Fruit fly (Drosophila melanogaster) whole organism, embryonic: ENCODE measurements around the gene Kdm5.

ENCODE experiments used
- Aef1 ChIP-seq: fragments of 200-800 bp; sonication (Bioruptor generic); IDR thresholded peaks from 3 replicates; pipeline ENCODE4 v1.3.6; 2022; ENCODE audit warnings: missing biosample characterization, missing genetic modification characterization
- Atf3 ChIP-seq: fragments of 200-800 bp; sonication (Bioruptor generic); optimal IDR thresholded peaks from 3 replicates; lab custom pipeline; 2016; ENCODE audit warnings: missing biosample characterization, missing genetic modification characterization
- BEAF-32 ChIP-seq: fragments of 200-800 bp; sonication (Bioruptor generic); optimal IDR thresholded peaks from 3 replicates; lab custom pipeline; 2017; ENCODE audit warnings: missing biosample characterization, missing genetic modification characterization, mild to moderate bottlenecking, moderate library complexity, missing genetic modification reagents
- CG10267 ChIP-seq: fragments of 200-800 bp; sonication (Bioruptor generic); optimal IDR thresholded peaks from 2 replicates; lab custom pipeline; 2018; ENCODE audit warnings: missing biosample characterization, mild to moderate bottlenecking, missing genetic modification characterization, moderate library complexity
- CG10959 ChIP-seq: fragments of 200-800 bp; sonication (Bioruptor generic); IDR thresholded peaks from 2 replicates; pipeline ENCODE4 v1.3.6; 2022; ENCODE audit warnings: missing biosample characterization, missing genetic modification characterization
- CG11560 ChIP-seq: fragments of 200-800 bp; sonication (Bioruptor generic); IDR thresholded peaks from 3 replicates; pipeline ENCODE4 v1.3.6; 2022; ENCODE audit warnings: missing biosample characterization, missing genetic modification characterization
- CG12155 ChIP-seq: fragments of 200-800 bp; sonication (Bioruptor generic); optimal IDR thresholded peaks from 3 replicates; lab custom pipeline; 2016; ENCODE audit warnings: missing biosample characterization, missing genetic modification characterization
- CG13894 ChIP-seq: fragments of 200-800 bp; sonication (Bioruptor generic); optimal IDR thresholded peaks from 3 replicates; lab custom pipeline; 2018; ENCODE audit warnings: missing biosample characterization, mild to moderate bottlenecking, missing genetic modification characterization, moderate library complexity
- CG14050 ChIP-seq: fragments of 200-800 bp; sonication (Bioruptor generic); IDR thresholded peaks from 3 replicates; pipeline ENCODE4 v1.3.6; 2022; ENCODE audit warnings: missing biosample characterization, missing genetic modification characterization
- CG14965 ChIP-seq: fragments of 200-800 bp; sonication (Bioruptor generic); optimal IDR thresholded peaks from 2 replicates; lab custom pipeline; 2016; ENCODE audit warnings: missing biosample characterization, missing genetic modification characterization, borderline replicate concordance
- CG15601 ChIP-seq: fragments of 200-800 bp; sonication (Bioruptor generic); optimal IDR thresholded peaks from 3 replicates; lab custom pipeline; 2019; ENCODE audit warnings: missing biosample characterization, mild to moderate bottlenecking, missing genetic modification characterization, moderate library complexity
- CG16815 ChIP-seq: fragments of 200-800 bp; sonication (Bioruptor generic); optimal IDR thresholded peaks from 3 replicates; lab custom pipeline; 2017; ENCODE audit warnings: missing biosample characterization, mild to moderate bottlenecking, missing genetic modification characterization
- CG17568 ChIP-seq: fragments of 200-800 bp; sonication (Bioruptor generic); optimal IDR thresholded peaks from 2 replicates; lab custom pipeline; 2018; ENCODE audit warnings: missing biosample characterization, mild to moderate bottlenecking, missing genetic modification characterization, moderate library complexity
- CG18599 ChIP-seq: fragments of 200-800 bp; sonication (Bioruptor generic); optimal IDR thresholded peaks from 3 replicates; lab custom pipeline; 2017; ENCODE audit warnings: missing biosample characterization, missing genetic modification characterization, mild to moderate bottlenecking, moderate library complexity, missing genetic modification reagents
- CG3065 ChIP-seq: fragments of 200-800 bp; sonication (Bioruptor generic); optimal IDR thresholded peaks from 2 replicates; lab custom pipeline; 2016; ENCODE audit warnings: missing biosample characterization, missing genetic modification characterization
- CG3995 ChIP-seq: fragments of 200-800 bp; sonication (Bioruptor generic); optimal IDR thresholded peaks from 3 replicates; lab custom pipeline; 2016; ENCODE audit warnings: missing biosample characterization, missing genetic modification characterization
- CG4360 ChIP-seq: fragments of 200-800 bp; sonication (Bioruptor generic); IDR thresholded peaks from 2 replicates; pipeline ENCODE4 v1.3.6; 2022; ENCODE audit warnings: missing biosample characterization, missing genetic modification characterization
- CG5953 ChIP-seq: fragments of 200-800 bp; sonication (Bioruptor generic); IDR thresholded peaks from 2 replicates; pipeline ENCODE4 v1.3.6; 2022; ENCODE audit warnings: missing biosample characterization, missing genetic modification characterization
- CG7745 ChIP-seq: fragments of 200-800 bp; sonication (Bioruptor generic); optimal IDR thresholded peaks from 2 replicates; lab custom pipeline; 2018; ENCODE audit warnings: missing biosample characterization, mild to moderate bottlenecking, missing genetic modification characterization, moderate library complexity
- CG7963 ChIP-seq: fragments of 200-800 bp; sonication (Bioruptor generic); IDR thresholded peaks from 3 replicates; pipeline ENCODE4 v1.3.6; 2022; ENCODE audit warnings: missing biosample characterization, missing genetic modification characterization; ENCODE audit not compliant: partially characterized antibody
- CkIIα-i1 ChIP-seq: fragments of 200-800 bp; sonication (Bioruptor generic); IDR thresholded peaks from 2 replicates; pipeline ENCODE4 v1.3.6; 2022; ENCODE audit warnings: missing biosample characterization, missing genetic modification characterization
- CoRest ChIP-seq: fragments of 200-800 bp; sonication (Bioruptor generic); optimal IDR thresholded peaks from 3 replicates; lab custom pipeline; 2018; ENCODE audit warnings: missing biosample characterization, mild to moderate bottlenecking, missing genetic modification characterization, moderate library complexity
- Doc3 ChIP-seq: fragments of 200-800 bp; sonication (Bioruptor generic); IDR thresholded peaks from 3 replicates; pipeline ENCODE4 v1.3.6; 2022; ENCODE audit warnings: missing biosample characterization, missing genetic modification characterization; ENCODE audit not compliant: partially characterized antibody
- Dp ChIP-seq: fragments of 200-800 bp; sonication (Bioruptor generic); optimal IDR thresholded peaks from 2 replicates; lab custom pipeline; 2018; ENCODE audit warnings: missing biosample characterization, mild to moderate bottlenecking, missing genetic modification characterization, moderate library complexity
- Ets97D ChIP-seq: fragments of 200-800 bp; sonication (Bioruptor generic); optimal IDR thresholded peaks from 3 replicates; lab custom pipeline; 2016; ENCODE audit warnings: missing biosample characterization, missing genetic modification characterization
- Gug ChIP-seq: fragments of 200-800 bp; sonication (Bioruptor generic); IDR thresholded peaks from 4 replicates; pipeline ENCODE4 v1.3.6; 2022; ENCODE audit warnings: missing biosample characterization, missing genetic modification characterization
- HHEX ChIP-seq: fragments of 200-800 bp; sonication (Bioruptor generic); optimal IDR thresholded peaks from 3 replicates; lab custom pipeline; 2017; ENCODE audit warnings: missing biosample characterization, mild to moderate bottlenecking, missing genetic modification characterization, missing genetic modification reagents
- HmgD ChIP-seq: fragments of 200-800 bp; sonication (Bioruptor generic); optimal IDR thresholded peaks from 3 replicates; lab custom pipeline; 2016; ENCODE audit warnings: missing biosample characterization, missing genetic modification characterization
- Pdp1 ChIP-seq, 2 experiments: fragments of 200-800 bp; sonication (Bioruptor generic); optimal IDR thresholded peaks; 3 replicates each; lab custom pipeline; 2016; ENCODE audit warnings: missing biosample characterization in 2 of 2, missing genetic modification characterization in 2 of 2, mild to moderate bottlenecking in 1 of 2, moderate library complexity in 1 of 2
- Poxn ChIP-seq: fragments of 200-800 bp; sonication (Bioruptor generic); IDR thresholded peaks from 2 replicates; pipeline ENCODE4 v1.3.6; 2022; ENCODE audit warnings: missing biosample characterization, missing genetic modification characterization
- Xbp1 ChIP-seq: fragments of 200-800 bp; sonication (Bioruptor generic); optimal IDR thresholded peaks from 3 replicates; lab custom pipeline; 2016; ENCODE audit warnings: missing biosample characterization, mild to moderate bottlenecking, missing genetic modification characterization
- bab2 ChIP-seq: fragments of 200-800 bp; sonication (Bioruptor generic); optimal IDR thresholded peaks from 2 replicates; lab custom pipeline; 2016; ENCODE audit warnings: missing biosample characterization, missing genetic modification characterization
- cato ChIP-seq: fragments of 200-800 bp; sonication (Bioruptor generic); optimal IDR thresholded peaks from 2 replicates; lab custom pipeline; 2016; ENCODE audit warnings: missing biosample characterization, missing genetic modification characterization, borderline replicate concordance
- chn ChIP-seq: fragments of 200-800 bp; sonication (Bioruptor generic); optimal IDR thresholded peaks from 2 replicates; lab custom pipeline; 2016; ENCODE audit warnings: missing biosample characterization, missing genetic modification characterization
- ci ChIP-seq: fragments of 200-800 bp; sonication (Bioruptor generic); IDR thresholded peaks from 3 replicates; pipeline ENCODE4 v1.3.6; 2022; ENCODE audit warnings: missing biosample characterization, missing genetic modification characterization
- crol ChIP-seq: fragments of 200-800 bp; sonication (Bioruptor generic); IDR thresholded peaks from 2 replicates; pipeline ENCODE4 v1.3.6; 2022; ENCODE audit warnings: missing biosample characterization, missing genetic modification characterization
- dimm ChIP-seq: fragments of 200-800 bp; sonication (Bioruptor generic); IDR thresholded peaks from 2 replicates; pipeline ENCODE4 v1.3.6; 2022; ENCODE audit warnings: missing biosample characterization, missing genetic modification characterization
- disco-r ChIP-seq: fragments of 200-800 bp; sonication (Bioruptor generic); optimal IDR thresholded peaks from 2 replicates; lab custom pipeline; 2016; ENCODE audit warnings: missing biosample characterization, missing genetic modification characterization
- fd3F ChIP-seq: fragments of 200-800 bp; sonication (Bioruptor generic); optimal IDR thresholded peaks from 2 replicates; lab custom pipeline; 2018; ENCODE audit warnings: missing biosample characterization, mild to moderate bottlenecking, missing genetic modification characterization, moderate library complexity
- ftz-f1 ChIP-seq: fragments of 200-800 bp; sonication (Bioruptor generic); optimal IDR thresholded peaks from 2 replicates; lab custom pipeline; 2016; ENCODE audit warnings: missing biosample characterization, missing genetic modification characterization
- gcm ChIP-seq: fragments of 200-800 bp; sonication (Bioruptor generic); optimal IDR thresholded peaks from 2 replicates; lab custom pipeline; 2019; ENCODE audit warnings: missing biosample characterization, mild to moderate bottlenecking, missing genetic modification characterization, moderate library complexity
- hth ChIP-seq: fragments of >200 bp; optimal IDR thresholded peaks from 2 replicates; lab custom pipeline; 2017; ENCODE audit warnings: inconsistent platforms
- mam ChIP-seq: fragments of 200-800 bp; sonication (Bioruptor generic); optimal IDR thresholded peaks from 3 replicates; lab custom pipeline; 2016; ENCODE audit warnings: missing biosample characterization, missing genetic modification characterization
- otp ChIP-seq: fragments of 200-800 bp; sonication (Bioruptor generic); IDR thresholded peaks from 3 replicates; pipeline ENCODE4, ENCODE4 v1.3.6; 2022; ENCODE audit warnings: missing biosample characterization, missing genetic modification characterization
- phol ChIP-seq: fragments of 200-800 bp; sonication (Bioruptor generic); optimal IDR thresholded peaks from 3 replicates; lab custom pipeline; 2018; ENCODE audit warnings: missing biosample characterization, mild to moderate bottlenecking, missing genetic modification characterization, moderate library complexity
- ro ChIP-seq: fragments of 200-800 bp; sonication (Bioruptor generic); IDR thresholded peaks from 2 replicates; pipeline ENCODE4 v1.3.6; 2022; ENCODE audit warnings: missing biosample characterization, missing genetic modification characterization
- tin ChIP-seq: fragments of 200-800 bp; sonication (Bioruptor generic); optimal IDR thresholded peaks from 3 replicates; lab custom pipeline; 2016; ENCODE audit warnings: missing biosample characterization, missing genetic modification characterization
- twi ChIP-seq: fragments of 200-800 bp; optimal IDR thresholded peaks from 2 replicates; lab custom pipeline; 2019; ENCODE audit warnings: missing biosample characterization, mild to moderate bottlenecking, missing genetic modification characterization, moderate library complexity
- vfl ChIP-seq: fragments of 200-800 bp; sonication (Bioruptor generic); optimal IDR thresholded peaks from 2 replicates; lab custom pipeline; 2016; ENCODE audit warnings: missing biosample characterization, missing genetic modification characterization
- z ChIP-seq: fragments of 200-800 bp; sonication (Bioruptor generic); IDR thresholded peaks from 3 replicates; pipeline ENCODE4 v1.3.6; 2022; ENCODE audit warnings: missing biosample characterization, missing genetic modification characterization

Kdm5 gene

dm6 chr2L:6047528-6048160, 48.3 kb upstream of the Kdm5 start, which contains the start of gene IPIP (continued):
- TF ChIP-seq Ets97D (peak; percentile 27), bab2 (GFP tag; lab: Kevin White, UChicago) (no peak), CG11560 (tag; lab: Robert Waterston, UW) (no peak), CG10267 (tag; lab: Kevin White, UChicago) (peak; percentile 13), crol (no peak), CG7745 (tag; lab: Kevin White, UChicago) (no peak), CG7963 (GFP tag; lab: Robert Waterston, UW) (peak; percentile 82), disco-r (GFP tag; lab: Kevin White, UChicago) (no peak), fd3F (no peak), Doc3 (GFP tag; lab: Robert Waterston, UW) (peak; percentile 73), CG5953 (GFP tag; lab: Robert Waterston, UW) (no peak), ci (GFP tag; lab: Robert Waterston, UW) (peak; percentile 79), CG14050 (peak; percentile 17; the same call in 1 of the 3 replicates), CG13894 (no peak), Dp (peak; percentile 28), CG12155 (GFP tag; lab: Kevin White, UChicago) (peak; percentile 53), HHEX (GFP tag; lab: Kevin White, UChicago) (no peak), gcm (GFP tag; lab: Kevin White, UChicago) (no peak), HmgD (GFP tag; lab: Kevin White, UChicago) (no peak), Gug (GFP tag; lab: Robert Waterston, UW) (peak; percentile 63; the same call in 1 of the 4 replicates), CG15601 (tag; lab: Kevin White, UChicago) (no peak), BEAF-32 (GFP tag; lab: Kevin White, UChicago) (peak; percentile 86), CG4360 (GFP tag; lab: Robert Waterston, UW) (no peak), Xbp1 (GFP tag; lab: Kevin White, UChicago) (peak; percentile 47), hth (no peak), dimm (no peak), CG16815 (no peak), cato (GFP tag; lab: Kevin White, UChicago) (no peak), Pdp1 (GFP tag; optimal IDR thresholded peaks at IDR 0.05; lab: Kevin White, UChicago) (peak in 1 of 2 experiments; percentile 98), CG18599 (peak; percentile 15), chn (peak; percentile 62), CG17568 (GFP tag; lab: Kevin White, UChicago) (no peak), z (no peak), Atf3 (GFP tag; lab: Kevin White, UChicago) (no peak), CG10959 (GFP tag; lab: Robert Waterston, UW) (no peak; the same call in 1 of the 2 replicates), CkIIα-i1 (GFP tag; lab: Robert Waterston, UW) (no peak), otp (peak; percentile 34; the same call in 1 of the 3 replicates), ftz-f1 (GFP tag; lab: Kevin White, UChicago) (peak; percentile 66), Poxn (GFP tag; lab: Robert Waterston, UW) (no peak), mam (peak; percentile 52), CoRest (tag; lab: Kevin White, UChicago) (no peak), Aef1 (GFP tag; lab: Robert Waterston, UW) (peak; percentile 30; the same call in 1 of the 3 replicates), vfl (no peak), CG14965 (GFP tag; lab: Kevin White, UChicago) (no peak), CG3065 (GFP tag; lab: Kevin White, UChicago) (no peak), tin (GFP tag; lab: Kevin White, UChicago) (no peak), twi (tag; lab: Kevin White, UChicago) (no peak), CG3995 (GFP tag; lab: Kevin White, UChicago) (no peak), ro (no peak; the same call in 1 of the 2 replicates), phol (tag; lab: Kevin White, UChicago) (peak; percentile 39)
